Worm (Caenorhabditis elegans) whole organism, L4/young adult: ENCODE measurements around the gene srb-13.

ENCODE experiments used
- W03F9.2 ChIP-seq: fragments of 150-350 bp; optimal IDR thresholded peaks from 2 replicates; lab custom pipeline; 2014; ENCODE audit warnings: missing biosample characterization, missing genetic modification characterization
- dao-5 ChIP-seq: sonication (generic microtip); optimal IDR thresholded peaks from 2 replicates; lab custom pipeline; 2016; ENCODE audit warnings: missing genotype, missing genetic modification characterization, moderate library complexity, missing compliant biosample characterization
- him-1 ChIP-seq: sonication (generic microtip); optimal IDR thresholded peaks from 2 replicates; lab custom pipeline; 2016; ENCODE audit warnings: missing genotype, missing genetic modification reagents, missing genetic modification characterization, missing compliant biosample characterization

Gene srb-13

ce11 chrII:5184661-5185545 lies 27.5 kb upstream of the srb-13 start:
- no peak for TF ChIP-seq W03F9.2 (tag; lab: Kevin White, UChicago)
- no peak for TF ChIP-seq dao-5
- no peak for TF ChIP-seq him-1 (tag; lab: Kevin White, UChicago)

DNA sequence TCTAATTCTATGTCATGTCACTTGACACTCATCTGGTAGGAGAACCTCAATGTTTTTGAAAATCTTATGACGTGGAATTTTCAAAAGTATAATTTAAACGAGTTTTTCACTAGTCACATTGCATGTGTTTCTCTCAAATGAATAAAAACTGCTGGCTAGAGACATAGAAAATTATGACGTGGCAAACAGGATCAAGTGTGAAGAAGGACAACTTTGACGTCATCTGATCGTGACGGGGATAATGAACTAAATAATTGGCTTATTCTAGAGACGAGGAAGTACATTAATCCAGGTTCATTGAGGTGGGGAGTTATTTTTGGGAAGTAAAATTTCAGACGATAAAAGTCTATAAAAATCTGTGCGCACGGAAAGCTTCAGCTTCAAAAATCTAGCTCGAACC lies 25.8 kb upstream of the srb-13 start:
- TF ChIP-seq dao-5: no peak

DNA sequence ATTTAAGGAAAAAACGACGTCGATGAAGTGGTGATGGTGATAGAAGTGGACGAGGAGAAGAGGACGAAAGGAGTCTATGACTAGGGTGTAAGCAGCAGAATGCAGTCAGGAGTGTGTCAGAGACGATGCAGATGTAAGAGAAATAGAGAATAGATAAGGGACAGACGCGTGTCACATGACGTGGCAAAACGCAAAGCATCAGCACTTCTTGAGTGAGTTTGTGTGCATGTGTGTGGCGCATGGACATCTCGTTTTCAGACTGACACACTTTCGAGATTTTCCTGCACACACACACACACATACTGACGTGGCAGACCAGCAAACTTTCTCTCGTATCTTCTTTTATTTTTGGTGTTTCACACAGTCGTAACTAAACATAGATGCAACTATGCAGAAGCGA lies 25.0 kb upstream of the srb-13 start:
- peak; percentile 10 for TF ChIP-seq dao-5
- TF ChIP-seq him-1 (tag; lab: Kevin White, UChicago): no peak
- TF ChIP-seq W03F9.2 (tag; lab: Kevin White, UChicago): peak; percentile 22

ce11 chrII:5181497-5181896 lies 24.1 kb upstream of the srb-13 start:
- TF ChIP-seq him-1 (tag; lab: Kevin White, UChicago) (peak; percentile 44), W03F9.2 (tag; lab: Kevin White, UChicago) (no peak), dao-5 (no peak)

- TF ChIP-seq him-1 (tag; lab: Kevin White, UChicago) (no peak), dao-5 (no peak), W03F9.2 (tag; lab: Kevin White, UChicago) (no peak)
These were observed 22.8 kb upstream of the srb-13 start for ce11 chrII:5180272-5180671.

ce11 chrII:5178609-5179008 lies 21.2 kb upstream of the srb-13 start:
- TF ChIP-seq W03F9.2 (tag; lab: Kevin White, UChicago) (no peak), dao-5 (no peak), him-1 (tag; lab: Kevin White, UChicago) (no peak)

DNA sequence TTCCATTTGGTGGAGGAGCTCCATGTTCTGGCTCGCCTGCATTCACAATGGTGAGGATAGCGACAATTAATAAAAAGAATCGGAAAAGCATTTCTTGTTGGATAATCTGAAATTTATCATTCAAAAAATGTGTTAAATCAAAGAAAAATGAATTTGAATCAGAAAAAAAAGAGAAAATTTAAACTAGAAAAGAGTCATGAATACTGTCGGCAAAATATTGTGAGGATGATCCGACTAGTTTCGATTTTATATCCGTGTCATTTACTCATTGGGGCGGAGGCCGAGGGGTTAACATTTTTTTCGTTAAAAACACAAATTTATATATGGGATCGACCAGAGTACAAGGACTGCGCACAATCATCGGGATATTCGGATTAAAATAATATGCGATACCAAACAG lies 20.5 kb upstream of the srb-13 start, which contains the start of gene C27D6.12:
C27D6.12 (minus strand) TSS at position 101 of the 400 bp plus-strand sequence.
- TF ChIP-seq dao-5 (no peak), W03F9.2 (tag; lab: Kevin White, UChicago) (no peak), him-1 (tag; lab: Kevin White, UChicago) (no peak)

- TF ChIP-seq him-1 (tag; lab: Kevin White, UChicago) (no peak), W03F9.2 (tag; lab: Kevin White, UChicago) (no peak), dao-5 (no peak)
These were observed 19.5 kb upstream of the srb-13 start for ce11 chrII:5176934-5177333.

- TF ChIP-seq W03F9.2 (tag; lab: Kevin White, UChicago): no peak
- no peak for TF ChIP-seq him-1 (tag; lab: Kevin White, UChicago)
- no peak for TF ChIP-seq dao-5
These were observed 16.9 kb upstream of the srb-13 start, which contains the start of gene C27D6.3 for ce11 chrII:5174370-5174769. Gene C27D6.3 (minus strand): TSS chrII:5174470.

- no peak for TF ChIP-seq W03F9.2 (tag; lab: Kevin White, UChicago)
- TF ChIP-seq dao-5: no peak
- no peak for TF ChIP-seq him-1 (tag; lab: Kevin White, UChicago)
These were observed 15.0 kb upstream of the srb-13 start, which contains the start of gene C27D6.1 for ce11 chrII:5172451-5172850. Gene C27D6.1 (plus strand): TSS chrII:5172751.

DNA sequence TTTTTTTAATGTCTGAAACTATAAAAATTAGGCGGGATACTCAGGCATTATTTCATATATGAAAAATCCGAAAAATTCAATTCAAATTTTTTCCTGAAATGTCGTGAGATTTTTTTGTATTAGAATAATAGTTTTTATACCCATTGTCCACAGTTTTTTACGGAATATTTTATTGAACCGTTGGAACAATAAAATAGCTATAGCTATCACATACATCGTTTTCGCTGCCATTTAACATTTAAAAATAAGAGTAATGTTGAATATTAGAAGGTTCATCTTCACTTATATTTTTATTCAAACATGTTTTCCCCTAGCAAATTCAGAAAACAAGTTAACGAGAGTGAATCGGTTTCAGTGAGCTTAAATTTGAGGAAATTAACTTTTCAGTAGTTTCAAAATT lies 14.2 kb upstream of the srb-13 start, which contains the start of gene C27D6.15:
C27D6.15 (plus strand) TSS at position 301 of the 400 bp plus-strand sequence.
- TF ChIP-seq him-1 (tag; lab: Kevin White, UChicago) (no peak), dao-5 (no peak), W03F9.2 (tag; lab: Kevin White, UChicago) (no peak)

- TF ChIP-seq dao-5 (no peak), him-1 (tag; lab: Kevin White, UChicago) (no peak), W03F9.2 (tag; lab: Kevin White, UChicago) (no peak)
These were observed 13.5 kb upstream of the srb-13 start, which contains the start of gene srb-1 for ce11 chrII:5170932-5171331. Gene srb-1 (minus strand): TSS chrII:5171032.

- TF ChIP-seq him-1 (tag; lab: Kevin White, UChicago) (no peak), dao-5 (no peak), W03F9.2 (tag; lab: Kevin White, UChicago) (no peak)
These were observed 9.3 kb upstream of the srb-13 start, which contains the start of gene srb-3 for ce11 chrII:5166738-5167137. Gene srb-3 (minus strand): TSS chrII:5166838.

- TF ChIP-seq W03F9.2 (tag; lab: Kevin White, UChicago): no peak
- TF ChIP-seq dao-5: no peak
- no peak for TF ChIP-seq him-1 (tag; lab: Kevin White, UChicago)
These were observed 5.9 kb upstream of the srb-13 start, which contains the start of gene srb-5 for ce11 chrII:5163283-5163682. Gene srb-5 (minus strand): TSS chrII:5163383.
